Fruit fly (Drosophila melanogaster) whole organism, embryonic: ENCODE data around the gene abo.
A peak's percentile ranks its signal among the peaks of the same experiment; 100 is the strongest.

Experiments used
- CG1024 ChIP-seq: fragments of 200-800 bp; sonication (Bioruptor generic); IDR thresholded peaks from 2 replicates; pipeline ENCODE4 v1.3.6; 2022; ENCODE audit warnings: missing biosample characterization, missing genetic modification characterization
- CG10267 ChIP-seq: fragments of 200-800 bp; sonication (Bioruptor generic); optimal IDR thresholded peaks from 2 replicates; lab custom pipeline; 2018; ENCODE audit warnings: missing biosample characterization, mild to moderate bottlenecking, missing genetic modification characterization, moderate library complexity
- CG11093 ChIP-seq: fragments of 200-800 bp; sonication (Bioruptor generic); IDR thresholded peaks from 3 replicates; pipeline ENCODE4 v1.3.6; 2022; ENCODE audit warnings: missing biosample characterization, missing genetic modification characterization
- CG11247 ChIP-seq: fragments of 200-800 bp; sonication (Bioruptor generic); IDR thresholded peaks from 2 replicates; pipeline ENCODE4 v1.3.6; 2022; ENCODE audit warnings: missing biosample characterization, missing genetic modification characterization
- CG11398 ChIP-seq: fragments of 200-800 bp; sonication (Bioruptor generic); optimal IDR thresholded peaks from 2 replicates; lab custom pipeline; 2016; ENCODE audit warnings: missing biosample characterization, missing genetic modification characterization
- CG11723 ChIP-seq: fragments of 200-800 bp; sonication (Bioruptor generic); optimal IDR thresholded peaks from 2 replicates; lab custom pipeline; 2017; ENCODE audit warnings: missing biosample characterization, mild to moderate bottlenecking, missing genetic modification characterization
- CG12155 ChIP-seq: fragments of 200-800 bp; sonication (Bioruptor generic); optimal IDR thresholded peaks from 3 replicates; lab custom pipeline; 2016; ENCODE audit warnings: missing biosample characterization, missing genetic modification characterization
- CG12299 ChIP-seq: fragments of 200-800 bp; sonication (Bioruptor generic); optimal IDR thresholded peaks from 2 replicates; lab custom pipeline; 2018; ENCODE audit warnings: missing biosample characterization, mild to moderate bottlenecking, missing genetic modification characterization
- CG1233 ChIP-seq: fragments of 200-800 bp; sonication (Bioruptor generic); optimal IDR thresholded peaks from 4 replicates; lab custom pipeline; 2018; ENCODE audit warnings: missing biosample characterization, mild to moderate bottlenecking, missing genetic modification characterization
- CG14667 ChIP-seq: fragments of 200-800 bp; sonication (Bioruptor generic); IDR thresholded peaks from 2 replicates; pipeline ENCODE4 v1.3.6; 2022; ENCODE audit warnings: missing biosample characterization, missing genetic modification characterization
- CG14710 ChIP-seq: fragments of 200-800 bp; sonication (Bioruptor generic); optimal IDR thresholded peaks from 3 replicates; lab custom pipeline; 2019; ENCODE audit warnings: missing biosample characterization, mild to moderate bottlenecking, missing genetic modification characterization, moderate library complexity
- CG15514 ChIP-seq: fragments of 200-800 bp; sonication (Bioruptor generic); optimal IDR thresholded peaks from 3 replicates; lab custom pipeline; 2017; ENCODE audit warnings: missing biosample characterization, missing genetic modification characterization, mild to moderate bottlenecking, moderate library complexity, missing genetic modification reagents
- CG16863 ChIP-seq: fragments of 200-800 bp; sonication (Bioruptor generic); optimal IDR thresholded peaks from 3 replicates; lab custom pipeline; 2016; ENCODE audit warnings: missing biosample characterization, missing genetic modification characterization
- CG17361 ChIP-seq: fragments of 200-800 bp; sonication (Bioruptor generic); IDR thresholded peaks from 3 replicates; pipeline ENCODE4 v1.3.6; 2022; ENCODE audit warnings: missing biosample characterization, missing genetic modification characterization
- CG30403 ChIP-seq: fragments of 200-800 bp; sonication (Bioruptor generic); optimal IDR thresholded peaks from 3 replicates; lab custom pipeline; 2016; ENCODE audit warnings: missing biosample characterization, missing genetic modification characterization
- CG3065 ChIP-seq: fragments of 200-800 bp; sonication (Bioruptor generic); optimal IDR thresholded peaks from 2 replicates; lab custom pipeline; 2016; ENCODE audit warnings: missing biosample characterization, missing genetic modification characterization
- CG32532 ChIP-seq: fragments of 200-800 bp; sonication (Bioruptor generic); IDR thresholded peaks from 2 replicates; pipeline ENCODE4 v1.3.6; 2022; ENCODE audit warnings: missing biosample characterization, missing genetic modification characterization
- CG32767 ChIP-seq: fragments of 200-800 bp; sonication (Bioruptor generic); IDR thresholded peaks from 2 replicates; pipeline ENCODE4 v1.3.6; 2022; ENCODE audit warnings: missing biosample characterization, missing genetic modification characterization
- CG4328 ChIP-seq: fragments of 200-800 bp; sonication (Bioruptor generic); optimal IDR thresholded peaks from 3 replicates; lab custom pipeline; 2017; ENCODE audit warnings: missing biosample characterization, missing genetic modification reagents, missing genetic modification characterization
- CG6272 ChIP-seq: fragments of 200-800 bp; sonication (Bioruptor generic); IDR thresholded peaks from 2 replicates; pipeline ENCODE4 v1.3.6; 2022; ENCODE audit warnings: missing biosample characterization, missing genetic modification characterization
- CG7556 ChIP-seq: fragments of 200-800 bp; sonication (Bioruptor generic); optimal IDR thresholded peaks from 2 replicates; lab custom pipeline; 2017; ENCODE audit warnings: missing biosample characterization, mild to moderate bottlenecking, missing genetic modification characterization
- CG8089 ChIP-seq: fragments of 200-800 bp; sonication (Bioruptor generic); optimal IDR thresholded peaks from 3 replicates; lab custom pipeline; 2016; ENCODE audit warnings: missing biosample characterization, missing genetic modification characterization
- Dp ChIP-seq: fragments of 200-800 bp; sonication (Bioruptor generic); optimal IDR thresholded peaks from 2 replicates; lab custom pipeline; 2018; ENCODE audit warnings: missing biosample characterization, mild to moderate bottlenecking, missing genetic modification characterization, moderate library complexity
- E2f2 ChIP-seq: fragments of 200-800 bp; sonication (Bioruptor generic); IDR thresholded peaks from 2 replicates; pipeline ENCODE4 v1.3.6; 2022; ENCODE audit warnings: missing biosample characterization, missing genetic modification characterization
- Ets65A ChIP-seq: fragments of 200-800 bp; sonication (Bioruptor generic); peaks from one replicate; lab custom pipeline; 2016; ENCODE audit warnings: missing biosample characterization, missing genetic modification characterization
- H2.0 ChIP-seq: fragments of 200-800 bp; sonication (Bioruptor generic); IDR thresholded peaks from 2 replicates; pipeline ENCODE4 v1.3.6; 2022; ENCODE audit warnings: missing biosample characterization, missing genetic modification characterization
- HHEX ChIP-seq: fragments of 200-800 bp; sonication (Bioruptor generic); optimal IDR thresholded peaks from 3 replicates; lab custom pipeline; 2017; ENCODE audit warnings: missing biosample characterization, mild to moderate bottlenecking, missing genetic modification characterization, missing genetic modification reagents
- HLH3B ChIP-seq: fragments of 200-800 bp; sonication (Bioruptor generic); IDR thresholded peaks from 2 replicates; pipeline ENCODE4 v1.3.6; 2022; ENCODE audit warnings: missing biosample characterization, missing genetic modification characterization
- HmgZ ChIP-seq: fragments of 200-800 bp; sonication (Bioruptor generic); optimal IDR thresholded peaks from 2 replicates; lab custom pipeline; 2018; ENCODE audit warnings: missing biosample characterization, mild to moderate bottlenecking, missing genetic modification characterization
- NK7.1 ChIP-seq: fragments of 200-800 bp; sonication (Bioruptor generic); optimal IDR thresholded peaks from 3 replicates; lab custom pipeline; 2016; ENCODE audit warnings: missing biosample characterization, missing genetic modification characterization
- Neu2 ChIP-seq: fragments of 200-800 bp; sonication (Bioruptor generic); optimal IDR thresholded peaks from 3 replicates; lab custom pipeline; 2016; ENCODE audit warnings: missing biosample characterization, missing genetic modification characterization, borderline replicate concordance
- Optix ChIP-seq: fragments of 200-800 bp; sonication (Bioruptor generic); IDR thresholded peaks from 3 replicates; pipeline ENCODE4 v1.3.6; 2022; ENCODE audit warnings: missing biosample characterization, missing genetic modification characterization
- Spps ChIP-seq: fragments of 200-800 bp; sonication (Bioruptor generic); optimal IDR thresholded peaks from 2 replicates; lab custom pipeline; 2018; ENCODE audit warnings: missing biosample characterization, mild to moderate bottlenecking, missing genetic modification characterization
- Stat92E ChIP-seq, 3 experiments: fragments of >200 bp in 2 of 3; fragments of 200-800 bp in 1 of 3; sonication (Bioruptor generic) in 1 of 3; optimal IDR thresholded peaks; 2 replicates each; lab custom pipeline; 2017 to 2019; ENCODE audit warnings: missing biosample characterization in 3 of 3, missing genetic modification characterization in 3 of 3, mild to moderate bottlenecking in 1 of 3, moderate library complexity in 1 of 3
- Xrp1 ChIP-seq: fragments of 200-800 bp; sonication (Bioruptor generic); IDR thresholded peaks from 2 replicates; pipeline ENCODE4 v1.3.6; 2022; ENCODE audit warnings: missing biosample characterization, missing genetic modification characterization
- al ChIP-seq: fragments of 200-800 bp; sonication (Bioruptor generic); IDR thresholded peaks from 2 replicates; pipeline ENCODE4 v1.3.6; 2022; ENCODE audit warnings: missing biosample characterization, missing genetic modification characterization
- ap ChIP-seq: fragments of 200-800 bp; sonication (Bioruptor generic); IDR thresholded peaks from 2 replicates; pipeline ENCODE4 v1.3.6; 2022; ENCODE audit warnings: missing biosample characterization, missing genetic modification characterization
- ara ChIP-seq: fragments of 200-800 bp; sonication (Bioruptor generic); IDR thresholded peaks from 2 replicates; pipeline ENCODE4 v1.3.6; 2022; ENCODE audit warnings: missing biosample characterization, missing genetic modification characterization
- corto ChIP-seq: fragments of 200-800 bp; sonication (Bioruptor generic); optimal IDR thresholded peaks from 2 replicates; lab custom pipeline; 2016; ENCODE audit warnings: missing biosample characterization, mild to moderate bottlenecking, missing genetic modification characterization, moderate library complexity
- gsb ChIP-seq: fragments of 200-800 bp; sonication (Bioruptor generic); IDR thresholded peaks from 2 replicates; pipeline ENCODE4 v1.3.6; 2022; ENCODE audit warnings: missing biosample characterization, missing genetic modification characterization
- hth ChIP-seq: fragments of >200 bp; optimal IDR thresholded peaks from 2 replicates; lab custom pipeline; 2017; ENCODE audit warnings: inconsistent platforms
- oc ChIP-seq: fragments of 200-800 bp; sonication (Bioruptor generic); optimal IDR thresholded peaks from 2 replicates; lab custom pipeline; 2018; ENCODE audit warnings: missing biosample characterization, mild to moderate bottlenecking, missing genetic modification characterization, moderate library complexity
- prd ChIP-seq, 3 experiments: fragments of >200 bp in 2 of 3; fragments of 200-800 bp in 1 of 3; sonication (Bioruptor generic) in 1 of 3; optimal IDR thresholded peaks in 2 of 3; IDR thresholded peaks in 1 of 3; 2 replicates in 2 of 3; 3 replicates in 1 of 3; pipeline versions ENCODE4 v1.3.6 to Lab custom; 2017 to 2022; ENCODE audit warnings: missing biosample characterization in 1 of 3, missing genetic modification characterization in 1 of 3
- pzg ChIP-seq: fragments of 200-800 bp; sonication (Bioruptor generic); optimal IDR thresholded peaks from 3 replicates; lab custom pipeline; 2018; ENCODE audit warnings: missing biosample characterization, mild to moderate bottlenecking, missing genetic modification characterization, moderate library complexity
- row ChIP-seq: fragments of 200-800 bp; sonication (Bioruptor generic); IDR thresholded peaks from 3 replicates; pipeline ENCODE4 v1.3.6; 2022; ENCODE audit warnings: missing biosample characterization, missing genetic modification characterization
- sens ChIP-seq: fragments of 200-800 bp; sonication (Bioruptor generic); peaks from one replicate; lab custom pipeline; 2016; ENCODE audit warnings: missing biosample characterization, missing genetic modification characterization
- stwl ChIP-seq: fragments of 200-800 bp; sonication (Bioruptor generic); optimal IDR thresholded peaks from 3 replicates; lab custom pipeline; 2018; ENCODE audit warnings: missing biosample characterization, mild to moderate bottlenecking, missing genetic modification characterization, moderate library complexity
- tgo ChIP-seq: fragments of 200-800 bp; sonication (Bioruptor generic); IDR thresholded peaks from 3 replicates; pipeline ENCODE4 v1.3.6; 2022; ENCODE audit warnings: missing biosample characterization, missing genetic modification characterization
- tup ChIP-seq: fragments of 200-800 bp; sonication (Bioruptor generic); optimal IDR thresholded peaks from 2 replicates; lab custom pipeline; 2016; ENCODE audit warnings: missing biosample characterization, mild to moderate bottlenecking, missing genetic modification characterization, moderate library complexity
- zf30C ChIP-seq: fragments of 200-800 bp; sonication (Bioruptor generic); optimal IDR thresholded peaks from 3 replicates; lab custom pipeline; 2018; ENCODE audit warnings: missing biosample characterization, mild to moderate bottlenecking, missing genetic modification characterization

The abo gene

DNA sequence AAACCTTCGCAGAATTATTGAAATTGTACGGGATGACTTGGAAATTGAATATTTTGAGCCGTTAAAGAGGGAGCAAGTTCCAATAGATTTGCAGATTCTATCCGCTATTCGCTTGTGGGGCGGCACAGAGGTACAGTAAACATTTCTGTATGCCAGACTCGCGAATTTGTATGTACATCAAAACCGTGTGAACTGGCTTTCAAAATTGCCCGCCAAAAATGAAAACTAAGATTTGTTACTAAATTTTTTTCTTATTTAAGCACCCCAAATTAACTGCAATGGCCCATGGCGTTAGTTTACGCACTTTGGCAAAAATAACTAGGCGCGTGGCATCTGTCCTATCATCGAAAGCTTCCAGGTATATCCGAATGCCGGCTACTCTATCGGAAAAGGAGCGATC is 12.9 kb upstream of the abo start:
- TF ChIP-seq ara (GFP tag; lab: Robert Waterston, UW): no peak
- peak; percentile 65 for TF ChIP-seq E2f2 (GFP tag; lab: Robert Waterston, UW)
- no peak for TF ChIP-seq CG10267 (tag; lab: Kevin White, UChicago)
- no peak for TF ChIP-seq oc (tag; lab: Kevin White, UChicago)
- TF ChIP-seq Xrp1 (GFP tag; lab: Robert Waterston, UW): no peak
- TF ChIP-seq Dp: peak; percentile 31
- TF ChIP-seq Optix (GFP tag; lab: Robert Waterston, UW): no peak
- TF ChIP-seq CG1233 (GFP tag; lab: Kevin White, UChicago): no peak
- peak; percentile 78 for TF ChIP-seq CG32767 (GFP tag; lab: Robert Waterston, UW)
- TF ChIP-seq CG15514 (GFP tag; lab: Kevin White, UChicago): peak; percentile 83
- peak; percentile 29 for TF ChIP-seq sens (GFP tag; lab: Kevin White, UChicago)
- no peak for TF ChIP-seq CG16863 (GFP tag; lab: Kevin White, UChicago)
- no peak for TF ChIP-seq corto (GFP tag; lab: Kevin White, UChicago)
- TF ChIP-seq Neu2: no peak
- no peak for TF ChIP-seq CG4328 (GFP tag; lab: Kevin White, UChicago)
- peak; percentile 43 for TF ChIP-seq Ets65A
- no peak for TF ChIP-seq HmgZ (tag; lab: Kevin White, UChicago)

DNA sequence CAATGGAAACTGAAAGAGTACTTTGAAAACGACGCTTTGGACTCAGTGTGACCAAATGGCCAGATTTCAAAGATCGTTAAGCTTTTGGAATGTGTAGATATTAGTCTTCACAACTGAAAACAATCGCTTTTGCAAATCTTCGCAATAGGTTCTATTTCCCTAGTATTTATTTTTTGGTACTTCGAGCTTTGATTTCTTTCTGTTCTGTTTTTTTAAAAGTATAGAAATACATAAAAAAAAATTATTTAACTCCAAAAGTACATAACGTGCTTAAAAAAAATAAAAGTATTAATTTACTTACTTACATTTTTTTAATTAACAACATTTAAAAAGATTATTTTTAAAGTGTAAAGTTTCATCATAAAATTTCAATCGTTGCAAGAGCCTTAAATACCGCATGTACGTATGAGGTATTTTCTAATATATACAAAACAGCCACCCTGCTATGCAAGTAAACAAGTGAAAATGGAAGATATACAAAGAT is 12.3 kb upstream of the abo start, which contains the start of the genes piwi and CG12253:
Gene piwi, minus strand, starts transcription at position 51 of the 484 bp plus-strand sequence.
Gene CG12253, plus strand, starts transcription at position 437 of the 484 bp plus-strand sequence.
- TF ChIP-seq CG11247 (peak; percentile 74), ap (GFP tag; lab: Robert Waterston, UW) (peak; percentile 58), zf30C (peak; percentile 39), stwl (peak; percentile 51), CG3065 (peak; percentile 53), Stat92E (GFP tag; optimal IDR thresholded peaks at IDR 0.05; lab: Kevin White, UChicago) (no peak), CG12299 (tag; lab: Kevin White, UChicago) (peak; percentile 69), NK7.1 (GFP tag; lab: Kevin White, UChicago) (no peak), CG30403 (GFP tag; lab: Kevin White, UChicago) (peak; percentile 93), CG7556 (GFP tag; lab: Kevin White, UChicago) (no peak), CG1024 (0 out of 2 replicates have a peak, but pooled peaks have one; percentile 33), tgo (GFP tag; lab: Robert Waterston, UW) (peak; percentile 91), sens (GFP tag; lab: Kevin White, UChicago) (peak; percentile 71), H2.0 (peak; percentile 70), CG8089 (no peak), Spps (tag; lab: Kevin White, UChicago) (peak; percentile 14), CG14710 (tag; lab: Kevin White, UChicago) (peak; percentile 59), CG32532 (GFP tag; lab: Robert Waterston, UW) (peak; percentile 54), row (GFP tag; lab: Robert Waterston, UW) (peak; percentile 83), CG6272 (GFP tag; lab: Robert Waterston, UW) (no peak), tup (GFP tag; lab: Kevin White, UChicago) (no peak), HLH3B (GFP tag; lab: Robert Waterston, UW) (peak; percentile 83), CG11398 (GFP tag; lab: Kevin White, UChicago) (no peak), CG14667 (no peak), HHEX (GFP tag; lab: Kevin White, UChicago) (no peak), CG12155 (GFP tag; lab: Kevin White, UChicago) (peak; percentile 69), prd (optimal IDR thresholded peaks at IDR 0.05; lab: Kevin White, UChicago) (no peak), prd (GFP tag; IDR thresholded peaks at IDR 0.05; lab: Robert Waterston, UW) (peak; percentile 44; the same call in 2 of the 3 replicates), CG11093 (GFP tag; lab: Robert Waterston, UW) (no peak), al (GFP tag; lab: Robert Waterston, UW) (peak; percentile 65; the same call in 1 of the 2 replicates), pzg (peak; percentile 11), hth (lab: Kevin White, UChicago) (no peak), CG11723 (no peak), gsb (GFP tag; lab: Robert Waterston, UW) (no peak), CG17361 (GFP tag; lab: Robert Waterston, UW) (no peak; the same call in 2 of the 3 replicates)
